Worm (Caenorhabditis elegans) whole organism, L4/young adult: ENCODE measurements around the gene tni-3.

ENCODE experiments used
- W03F9.2 ChIP-seq: fragments of 150-350 bp; optimal IDR thresholded peaks from 2 replicates; lab custom pipeline; 2014; ENCODE audit warnings: missing biosample characterization, missing genetic modification characterization
- dao-5 ChIP-seq: sonication (generic microtip); optimal IDR thresholded peaks from 2 replicates; lab custom pipeline; 2016; ENCODE audit warnings: missing genotype, missing genetic modification characterization, moderate library complexity, missing compliant biosample characterization
- him-1 ChIP-seq: sonication (generic microtip); optimal IDR thresholded peaks from 2 replicates; lab custom pipeline; 2016; ENCODE audit warnings: missing genotype, missing genetic modification reagents, missing genetic modification characterization, missing compliant biosample characterization

- TF ChIP-seq him-1 (tag; lab: Kevin White, UChicago) (no peak), W03F9.2 (tag; lab: Kevin White, UChicago) (no peak), dao-5 (tag; lab: Kevin White, UChicago) (no peak)
Observed at ce11 chrV:16784806-16785205, 50.1 kb downstream of the tni-3 start.
